Fruit fly (Drosophila melanogaster): Measurements from ENCODE around the gene CG4151.

CG4151 gene

DNA sequence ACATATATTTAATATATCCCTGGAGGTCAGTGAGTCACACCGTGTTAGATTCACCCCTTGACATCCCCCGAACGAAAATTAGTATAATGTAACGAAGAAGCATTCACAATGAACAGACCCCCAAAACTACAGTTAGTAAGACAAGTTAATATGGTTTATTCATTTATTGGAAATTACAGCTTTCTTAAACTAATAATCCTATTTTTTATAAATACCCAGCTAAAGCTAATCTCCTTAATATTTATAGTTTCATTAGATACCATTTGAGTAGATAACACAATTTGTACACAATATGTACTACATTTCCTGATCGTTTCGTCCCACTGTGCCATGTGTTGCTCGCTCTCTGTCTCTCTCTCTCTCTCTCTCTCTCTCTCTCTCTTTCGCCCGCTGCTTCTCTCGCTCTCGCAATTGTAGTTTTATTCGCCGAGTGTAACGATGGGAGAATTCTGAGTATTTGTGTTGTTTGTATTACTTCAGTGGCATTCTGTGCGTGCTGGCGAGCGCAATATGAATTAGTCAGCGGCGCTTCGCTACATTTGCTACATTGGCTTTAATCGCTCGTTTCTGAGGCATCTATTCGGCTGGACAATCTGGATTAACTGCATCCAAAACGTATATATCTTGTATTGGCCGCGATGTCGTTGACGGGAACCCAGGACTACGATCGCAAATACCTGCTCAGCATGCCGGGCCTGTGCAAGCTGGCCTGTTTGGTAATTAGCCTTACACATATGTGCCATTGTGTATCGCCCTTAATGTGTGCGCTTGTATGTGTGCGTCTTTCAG is 15.7 kb downstream of the CG4151 start (continued):
- no peak for TF ChIP-seq esg (GFP tag; conservative IDR thresholded peaks at IDR 0.05)
- no peak for TF ChIP-seq kah (GFP tag; optimal IDR thresholded peaks at IDR 0.05)
- TF ChIP-seq CG31365 (tag; optimal IDR thresholded peaks at IDR 0.05): no peak
- TF ChIP-seq unpg (GFP tag; optimal IDR thresholded peaks at IDR 0.05): peak; percentile 51
- TF ChIP-seq Oli (tag; optimal IDR thresholded peaks at IDR 0.05): peak; percentile 56
- TF ChIP-seq CG18599 (GFP tag; optimal IDR thresholded peaks at IDR 0.05): peak; percentile 44
- no peak for TF ChIP-seq CG10274 (GFP tag; optimal IDR thresholded peaks at IDR 0.05)
- TF ChIP-seq cato (GFP tag; optimal IDR thresholded peaks at IDR 0.05; ENCODE audit: borderline replicate concordance): no peak
- no peak; the same call in 1 of the 2 replicates for TF ChIP-seq E2f2 (GFP tag; IDR thresholded peaks at IDR 0.05)
- TF ChIP-seq wor (GFP tag; IDR thresholded peaks at IDR 0.05): no peak
- no peak for TF ChIP-seq tll (GFP tag; optimal IDR thresholded peaks at IDR 0.05)
- peak; percentile 16 for TF ChIP-seq Xbp1 (GFP tag; optimal IDR thresholded peaks at IDR 0.05)
- no peak for TF ChIP-seq CG7271 (tag; optimal IDR thresholded peaks at IDR 0.05)
- no peak for TF ChIP-seq Lim3 (GFP tag; IDR thresholded peaks at IDR 0.05)
- TF ChIP-seq CG7357 (GFP tag; IDR thresholded peaks at IDR 0.05): 0 out of 3 replicates have a peak, but pooled peaks have one; percentile 17
- peak; percentile 10 for TF ChIP-seq ab (GFP tag; optimal IDR thresholded peaks at IDR 0.05)
- no peak for TF ChIP-seq CG4854 (GFP tag; optimal IDR thresholded peaks at IDR 0.05)
- TF ChIP-seq CrebB (tag; optimal IDR thresholded peaks at IDR 0.05): no peak
- peak; percentile 25; the same call in 1 of the 2 replicates for TF ChIP-seq CG9932 (GFP tag; IDR thresholded peaks at IDR 0.05)
- TF ChIP-seq CG16815 (GFP tag; optimal IDR thresholded peaks at IDR 0.05): no peak
- TF ChIP-seq CG5245 (GFP tag; optimal IDR thresholded peaks at IDR 0.05): peak; percentile 16
- no peak for TF ChIP-seq CG11696 (GFP tag; IDR thresholded peaks at IDR 0.05)
- TF ChIP-seq CG13624 (GFP tag; optimal IDR thresholded peaks at IDR 0.05): no peak
- peak; percentile 26 for TF ChIP-seq sqz (GFP tag; optimal IDR thresholded peaks at IDR 0.05)
- TF ChIP-seq Dfd (GFP tag; optimal IDR thresholded peaks at IDR 0.05): no peak
- TF ChIP-seq Usf (GFP tag; optimal IDR thresholded peaks at IDR 0.05): no peak
- peak; percentile 59 for TF ChIP-seq CG31441 (GFP tag; IDR thresholded peaks at IDR 0.05)
- peak; percentile 49 for TF ChIP-seq CG2120 (GFP tag; optimal IDR thresholded peaks at IDR 0.05)
- TF ChIP-seq CG11695 (GFP tag; IDR thresholded peaks at IDR 0.05): peak; percentile 92
- TF ChIP-seq Side (GFP tag; optimal IDR thresholded peaks at IDR 0.05): peak; percentile 18
- peak; percentile 54 for TF ChIP-seq CG15269 (tag; optimal IDR thresholded peaks at IDR 0.05)
- no peak for TF ChIP-seq sna (GFP tag; IDR thresholded peaks at IDR 0.05; ENCODE audit: partially characterized antibody)
- TF ChIP-seq Pdp1 (GFP tag; optimal IDR thresholded peaks at IDR 0.05): peak in 1 of 2 experiments; percentile 19
- TF ChIP-seq CG1529 (GFP tag; optimal IDR thresholded peaks at IDR 0.05): peak; percentile 27
- peak; percentile 63 for TF ChIP-seq Hmr (GFP tag; optimal IDR thresholded peaks at IDR 0.05)
- TF ChIP-seq pho (GFP tag; optimal IDR thresholded peaks at IDR 0.05): peak; percentile 4
- peak; percentile 42 for TF ChIP-seq CG34376 (GFP tag; optimal IDR thresholded peaks at IDR 0.05)
- TF ChIP-seq CG6791 (GFP tag; IDR thresholded peaks at IDR 0.05; ENCODE audit: partially characterized antibody): no peak
- peak; percentile 59 for TF ChIP-seq PHDP (tag; optimal IDR thresholded peaks at IDR 0.05)
- peak in 1 of 2 experiments; percentile 68 for TF ChIP-seq Hr51 (GFP tag; optimal IDR thresholded peaks at IDR 0.05)
- no peak for TF ChIP-seq trem (tag; optimal IDR thresholded peaks at IDR 0.05)
- TF ChIP-seq klu (GFP tag; IDR thresholded peaks at IDR 0.05): no peak
- TF ChIP-seq Fer1 (GFP tag; optimal IDR thresholded peaks at IDR 0.05): peak; percentile 60
- peak; percentile 42; the same call in 1 of the 4 replicates for TF ChIP-seq Dll (GFP tag; IDR thresholded peaks at IDR 0.05; ENCODE audit: partially characterized antibody)
- TF ChIP-seq eyg (GFP tag; optimal IDR thresholded peaks at IDR 0.05): no peak
- TF ChIP-seq CG17829 (tag; optimal IDR thresholded peaks at IDR 0.05): peak; percentile 35
- TF ChIP-seq CG8089 (GFP tag; optimal IDR thresholded peaks at IDR 0.05): no peak
- TF ChIP-seq Ptx1 (GFP tag; IDR thresholded peaks at IDR 0.05): 0 out of 2 replicates have a peak, but pooled peaks have one; percentile 39

All from whole organism, embryonic.